Worm (Caenorhabditis elegans) whole organism, L2 larva: Measurements from ENCODE around the gene K02E10.5.

Source experiments
- C34F6.9 ChIP-seq: fragments of 150-350 bp; optimal IDR thresholded peaks from 2 replicates; lab custom pipeline; 2014; ENCODE audit warnings: missing biosample characterization, missing genetic modification characterization
- F13H6.1 ChIP-seq: sonication (generic microtip); optimal IDR thresholded peaks from 2 replicates; lab custom pipeline; 2016; ENCODE audit warnings: missing genetic modification characterization, missing compliant biosample characterization
- R02D3.7 ChIP-seq: fragments of 150-350 bp; optimal IDR thresholded peaks from 2 replicates; lab custom pipeline; 2014; ENCODE audit warnings: missing biosample characterization, missing genetic modification characterization
- Y55F3AM.14 ChIP-seq: fragments of 200-800 bp; sonication (Bioruptor generic); optimal IDR thresholded peaks from 2 replicates; lab custom pipeline; 2018; ENCODE audit warnings: mild to moderate bottlenecking, missing genetic modification characterization, missing compliant biosample characterization
- ZK546.5 ChIP-seq: sonication (generic microtip); optimal IDR thresholded peaks from 2 replicates; lab custom pipeline; 2017; ENCODE audit warnings: missing biosample characterization, missing genetic modification characterization
- alr-1 ChIP-seq: fragments of 150-350 bp; optimal IDR thresholded peaks from 2 replicates; lab custom pipeline; 2014; ENCODE audit warnings: missing biosample characterization, missing genetic modification characterization
- aly-2 ChIP-seq: fragments of 150-350 bp; optimal IDR thresholded peaks from 2 replicates; lab custom pipeline; 2014; ENCODE audit warnings: missing biosample characterization, missing genetic modification characterization
- ama-1 ChIP-seq: fragments of 150-350 bp; optimal IDR thresholded peaks from 2 replicates; lab custom pipeline; 2018; ENCODE audit warnings: inconsistent platforms
- blmp-1 ChIP-seq: sonication (generic microtip); optimal IDR thresholded peaks from 2 replicates; lab custom pipeline; 2017; ENCODE audit warnings: missing genetic modification characterization, mild to moderate bottlenecking, missing compliant biosample characterization, antibody characterized with exemption, moderate library complexity; ENCODE audit not compliant: insufficient read depth
- ceh-16 ChIP-seq: fragments of 150-350 bp; optimal IDR thresholded peaks from 2 replicates; lab custom pipeline; 2014; ENCODE audit warnings: missing biosample characterization, missing genetic modification characterization
- ceh-82 ChIP-seq: fragments of 150-350 bp; optimal IDR thresholded peaks from 2 replicates; lab custom pipeline; 2014; ENCODE audit warnings: missing biosample characterization, missing genetic modification characterization
- crh-2 ChIP-seq: sonication (generic microtip); optimal IDR thresholded peaks from 2 replicates; lab custom pipeline; 2017; ENCODE audit warnings: missing biosample characterization, missing genetic modification characterization
- dmd-4 ChIP-seq: sonication (generic microtip); optimal IDR thresholded peaks from 2 replicates; lab custom pipeline; 2017; ENCODE audit warnings: missing biosample characterization, missing genetic modification characterization
- elt-1 ChIP-seq: fragments of 150-350 bp; optimal IDR thresholded peaks from 2 replicates; lab custom pipeline; 2014; ENCODE audit warnings: missing biosample characterization, missing genetic modification characterization
- fos-1 ChIP-seq: fragments of 150-350 bp; optimal IDR thresholded peaks from 2 replicates; lab custom pipeline; 2014; ENCODE audit warnings: missing biosample characterization, missing genetic modification characterization
- gmeb-1 ChIP-seq: fragments of 150-350 bp; optimal IDR thresholded peaks from 2 replicates; lab custom pipeline; 2014; ENCODE audit warnings: missing biosample characterization, missing genetic modification characterization
- lin-39 ChIP-seq: fragments of 150-350 bp; optimal IDR thresholded peaks from 2 replicates; lab custom pipeline; 2014; ENCODE audit warnings: missing biosample characterization, missing genetic modification reagents, missing genetic modification characterization
- mab-5 ChIP-seq: fragments of 150-350 bp; optimal IDR thresholded peaks from 2 replicates; lab custom pipeline; 2014; ENCODE audit warnings: missing biosample characterization, missing genetic modification characterization
- mbf-1 ChIP-seq: sonication (generic microtip); optimal IDR thresholded peaks from 2 replicates; lab custom pipeline; 2017; ENCODE audit warnings: missing biosample characterization, missing genetic modification characterization
- mdl-1 ChIP-seq, 2 experiments: fragments of 150-350 bp in 1 of 2; sonication (generic microtip) in 1 of 2; optimal IDR thresholded peaks; 2 replicates each; lab custom pipeline; 2017; ENCODE audit warnings: missing biosample characterization in 2 of 2, missing genetic modification characterization in 2 of 2
- nhr-10 ChIP-seq: sonication (generic microtip); optimal IDR thresholded peaks from 2 replicates; lab custom pipeline; 2017; ENCODE audit warnings: missing biosample characterization, missing genetic modification characterization
- nhr-11 ChIP-seq: fragments of 150-350 bp; optimal IDR thresholded peaks from 2 replicates; lab custom pipeline; 2014; ENCODE audit warnings: missing biosample characterization, missing genetic modification characterization
- nhr-12 ChIP-seq: fragments of 150-350 bp; optimal IDR thresholded peaks from 2 replicates; lab custom pipeline; 2014; ENCODE audit warnings: missing biosample characterization, missing genetic modification characterization
- nhr-129 ChIP-seq: fragments of 150-350 bp; optimal IDR thresholded peaks from 2 replicates; lab custom pipeline; 2014; ENCODE audit warnings: missing biosample characterization, missing genetic modification characterization
- nhr-21 ChIP-seq: fragments of 150-350 bp; optimal IDR thresholded peaks from 2 replicates; lab custom pipeline; 2014; ENCODE audit warnings: missing biosample characterization, missing genetic modification characterization
- nhr-25 ChIP-seq: fragments of 150-350 bp; sonication (generic microtip); optimal IDR thresholded peaks from 3 replicates; lab custom pipeline; 2014; ENCODE audit warnings: missing biosample characterization, missing genetic modification characterization
- nhr-6 ChIP-seq: fragments of 150-350 bp; optimal IDR thresholded peaks from 2 replicates; lab custom pipeline; 2014; ENCODE audit warnings: missing biosample characterization, missing genetic modification characterization
- nhr-77 ChIP-seq: fragments of 150-350 bp; optimal IDR thresholded peaks from 2 replicates; lab custom pipeline; 2014; ENCODE audit warnings: missing biosample characterization, missing genetic modification characterization
- peb-1 ChIP-seq: fragments of 150-350 bp; optimal IDR thresholded peaks from 2 replicates; lab custom pipeline; 2014; ENCODE audit warnings: missing biosample characterization, missing genetic modification characterization
- sem-4 ChIP-seq: fragments of 150-350 bp; optimal IDR thresholded peaks from 2 replicates; lab custom pipeline; 2014; ENCODE audit warnings: missing biosample characterization, missing genetic modification reagents, missing genetic modification characterization
- skn-1 ChIP-seq: sonication (generic microtip); optimal IDR thresholded peaks from 2 replicates; lab custom pipeline; 2017; ENCODE audit warnings: missing biosample characterization, missing genetic modification characterization
- sma-9 ChIP-seq, 2 experiments: fragments of 150-350 bp in 1 of 2; sonication (generic microtip) in 1 of 2; optimal IDR thresholded peaks; 2 replicates each; lab custom pipeline; 2014 to 2016; ENCODE audit warnings: missing genetic modification characterization in 2 of 2, mild to moderate bottlenecking in 1 of 2, missing biosample characterization in 1 of 2, missing compliant biosample characterization in 1 of 2, missing genetic modification reagents in 1 of 2, moderate library complexity in 1 of 2
- snpc-4 ChIP-seq: fragments of 150-350 bp; optimal IDR thresholded peaks from 2 replicates; lab custom pipeline; 2014; ENCODE audit warnings: missing biosample characterization, missing genetic modification characterization
- unc-39 ChIP-seq: fragments of 150-350 bp; optimal IDR thresholded peaks from 2 replicates; lab custom pipeline; 2014; ENCODE audit warnings: missing biosample characterization, missing genetic modification characterization
- unc-55 ChIP-seq: fragments of 150-350 bp; sonication (generic microtip); optimal IDR thresholded peaks from 3 replicates; lab custom pipeline; 2014; ENCODE audit warnings: missing biosample characterization, missing genetic modification reagents, missing genetic modification characterization
- unc-62 ChIP-seq: fragments of 150-350 bp; optimal IDR thresholded peaks from 2 replicates; lab custom pipeline; 2014; ENCODE audit warnings: missing biosample characterization, missing genetic modification reagents, missing genetic modification characterization
- zag-1 ChIP-seq: fragments of 150-350 bp; optimal IDR thresholded peaks from 2 replicates; lab custom pipeline; 2014; ENCODE audit warnings: missing biosample characterization, missing genetic modification characterization
- ztf-1 ChIP-seq: fragments of 200-800 bp; sonication (Bioruptor generic); conservative IDR thresholded peaks from 2 replicates; pipeline ENCODE4 v1.3.6; 2022; ENCODE audit warnings: missing genetic modification characterization, missing compliant biosample characterization
- ztf-4 ChIP-seq: fragments of 150-350 bp; optimal IDR thresholded peaks from 2 replicates; lab custom pipeline; 2014; ENCODE audit warnings: missing biosample characterization, missing genetic modification characterization

K02E10.5 gene

DNA sequence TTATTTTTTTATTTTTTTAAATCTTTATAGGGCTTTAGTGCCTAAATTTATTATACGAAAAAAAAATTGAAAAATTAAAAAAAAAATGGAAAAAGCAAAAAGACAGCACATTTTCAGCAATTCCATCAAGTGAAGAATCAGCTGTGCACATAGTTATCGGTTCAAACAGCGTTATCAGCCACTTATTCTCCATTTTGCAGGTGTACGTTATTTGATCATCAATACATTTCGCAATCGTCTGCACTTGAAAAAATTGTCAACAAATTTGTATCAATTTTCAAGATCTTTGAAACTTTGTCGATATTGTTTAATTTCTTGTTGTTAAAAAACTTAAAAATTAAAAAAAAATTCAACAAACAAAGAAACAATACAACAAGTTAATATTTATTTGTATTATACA, 39.0 kb downstream of the K02E10.5 start:
- TF ChIP-seq mbf-1 (tag; lab: Kevin White, UChicago) (no peak), fos-1 (tag; lab: Kevin White, UChicago) (peak; percentile 81), gmeb-1 (tag; lab: Kevin White, UChicago) (peak; percentile 16)

DNA sequence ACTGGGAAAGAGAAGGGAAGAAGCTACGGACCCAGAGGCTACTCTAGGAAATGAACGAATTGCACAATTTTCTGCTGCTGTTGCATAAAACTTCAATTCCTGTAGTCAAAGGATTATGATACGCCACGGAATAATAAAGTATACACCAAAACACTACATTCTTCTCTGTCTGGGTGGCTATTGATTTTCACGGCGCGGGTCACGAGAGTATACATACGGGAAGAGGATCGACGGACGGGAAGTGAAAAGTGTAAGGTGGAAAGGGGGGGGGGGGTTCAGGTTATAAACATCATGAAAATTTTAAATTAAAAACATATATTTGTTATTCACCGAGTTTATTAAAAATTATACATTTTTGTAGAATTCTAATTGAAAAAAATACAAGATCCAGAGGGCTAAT, 39.4 kb downstream of the K02E10.5 start:
- TF ChIP-seq unc-62, result no peak
- TF ChIP-seq nhr-129 (tag; lab: Kevin White, UChicago), result peak; percentile 4
- TF ChIP-seq unc-55 (GFP tag; lab: Kevin White, UChicago), result peak; percentile 17

DNA sequence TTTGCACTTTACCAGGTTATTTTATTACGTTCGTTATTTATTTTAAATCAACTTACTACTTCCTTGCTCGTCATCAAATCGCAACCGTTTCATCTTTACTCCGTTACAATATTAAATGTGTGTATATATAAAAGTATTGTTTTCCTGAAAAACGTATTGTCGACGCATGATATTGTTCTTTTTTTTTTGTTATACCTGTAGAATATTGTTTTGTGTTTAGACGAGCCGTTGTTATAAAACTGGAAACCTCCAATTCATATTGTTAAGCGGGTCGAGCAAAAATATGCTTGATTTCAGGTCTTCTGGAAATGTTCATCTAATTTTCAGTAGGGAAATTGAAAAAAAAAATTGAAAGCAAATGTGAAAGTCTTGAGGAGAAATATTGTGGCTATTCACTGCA, 39.9 kb downstream of the K02E10.5 start, which contains the start of gene gid-2:
TSS of gene gid-2 (minus strand) at position 101 of the 400 bp plus-strand sequence.
- no peak for TF ChIP-seq sem-4
- peak; percentile 5 for TF ChIP-seq C34F6.9

DNA sequence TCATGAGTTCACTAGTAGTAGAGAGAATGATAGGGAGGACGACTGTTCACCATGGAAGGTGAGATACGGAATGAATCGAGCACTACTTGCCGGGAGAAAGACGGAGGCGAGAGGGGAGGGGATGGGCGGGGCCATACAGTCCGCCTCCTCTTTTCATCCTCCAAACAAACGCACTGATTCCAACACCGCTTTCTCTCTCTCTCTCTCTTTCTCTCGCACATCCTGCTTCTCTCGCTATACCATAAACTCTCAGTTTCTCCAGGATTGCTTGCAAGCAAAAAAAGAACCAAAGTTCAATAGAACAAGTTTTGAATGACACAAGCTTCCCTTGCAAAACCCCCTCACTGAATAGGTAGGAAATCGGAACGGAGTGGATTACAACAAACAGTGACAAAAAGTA, 43.4 kb downstream of the K02E10.5 start:
- TF ChIP-seq C34F6.9 (no peak), dmd-4 (tag; lab: Kevin White, UChicago) (no peak), nhr-77 (no peak), mbf-1 (tag; lab: Kevin White, UChicago) (no peak), unc-62 (no peak), sem-4 (no peak), snpc-4 (tag; lab: Kevin White, UChicago) (no peak), mdl-1 (tag; optimal IDR thresholded peaks at IDR 0.05; lab: Kevin White, UChicago) (no peak), aly-2 (tag; lab: Kevin White, UChicago) (no peak), gmeb-1 (tag; lab: Kevin White, UChicago) (no peak), ceh-82 (no peak), lin-39 (tag; lab: Kevin White, UChicago) (no peak), blmp-1 (tag; lab: Kevin White, UChicago) (no peak)
- TF ChIP-seq, all 48 proteins: peak for 0

DNA sequence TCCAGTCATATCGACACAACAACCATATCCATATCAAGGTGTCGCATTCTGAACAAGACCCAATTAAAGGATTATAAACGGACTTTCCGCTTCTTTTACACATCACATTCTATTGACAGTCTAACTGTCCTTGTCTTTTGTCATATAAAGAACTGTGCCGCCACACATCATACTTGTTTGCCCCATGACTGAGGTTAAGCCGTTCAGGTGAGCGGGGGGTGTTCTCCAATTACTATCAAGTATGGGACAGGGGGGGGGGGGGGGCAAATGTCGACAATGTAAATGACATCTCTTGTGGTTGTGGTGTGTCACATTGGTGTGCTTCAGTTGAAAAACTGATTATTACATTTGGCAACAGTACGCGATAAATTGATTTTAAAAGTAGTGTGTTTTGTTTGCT, 44.9 kb downstream of the K02E10.5 start:
- no peak for TF ChIP-seq sma-9 (GFP tag; optimal IDR thresholded peaks at IDR 0.05; lab: Kevin White, UChicago)
- no peak for TF ChIP-seq sma-9 (tag; optimal IDR thresholded peaks at IDR 0.05; lab: Kevin White, UChicago)
- no peak for TF ChIP-seq unc-62
- no peak for TF ChIP-seq nhr-10
- TF ChIP-seq ZK546.5 (tag; lab: Kevin White, UChicago), result no peak
- no peak for TF ChIP-seq ceh-16 (tag; lab: Kevin White, UChicago)
- TF ChIP-seq C34F6.9, result no peak
- TF ChIP-seq nhr-25 (tag; lab: Kevin White, UChicago), result no peak
- TF ChIP-seq ztf-4 (tag; lab: Kevin White, UChicago), result no peak
- no peak for TF ChIP-seq ceh-82
- no peak for TF ChIP-seq elt-1 (tag; lab: Kevin White, UChicago)
- TF ChIP-seq skn-1 (tag; lab: Kevin White, UChicago), result no peak
- no peak for TF ChIP-seq ztf-1
- no peak for TF ChIP-seq R02D3.7 (tag; lab: Kevin White, UChicago)
- no peak for TF ChIP-seq blmp-1 (tag; lab: Kevin White, UChicago)
- no peak for TF ChIP-seq peb-1 (tag; lab: Kevin White, UChicago)
- no peak for TF ChIP-seq nhr-11
- no peak for TF ChIP-seq unc-39 (tag; lab: Kevin White, UChicago)
- no peak for TF ChIP-seq lin-39 (tag; lab: Kevin White, UChicago)
- TF ChIP-seq, all 48 proteins: peak for 0

DNA sequence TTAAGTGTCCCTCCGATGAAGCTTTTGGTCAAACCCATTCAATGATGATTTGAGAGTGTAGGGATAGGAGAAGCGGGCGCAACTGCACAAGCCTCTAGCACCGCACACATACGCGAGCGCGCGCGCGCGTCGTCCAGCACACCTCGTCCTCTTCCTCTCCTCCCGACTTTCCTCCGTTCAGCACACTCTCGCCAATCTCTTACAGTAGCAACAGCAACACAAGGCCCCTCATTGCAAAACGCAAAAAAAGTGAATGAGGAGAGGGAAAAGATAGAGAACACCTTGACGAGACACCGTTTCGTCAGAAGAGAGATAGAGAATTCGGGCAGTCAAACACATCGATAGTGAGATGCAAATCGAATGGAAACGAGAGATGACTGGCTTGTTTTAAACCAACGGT, 46.3 kb downstream of the K02E10.5 start:
- no peak for TF ChIP-seq lin-39 (tag; lab: Kevin White, UChicago)
- peak; percentile 30 for TF ChIP-seq sem-4
- peak; percentile 36 for TF ChIP-seq blmp-1 (tag; lab: Kevin White, UChicago)
- TF ChIP-seq gmeb-1 (tag; lab: Kevin White, UChicago), result no peak
- no peak for TF ChIP-seq aly-2 (tag; lab: Kevin White, UChicago)
- TF ChIP-seq nhr-6 (tag; lab: Kevin White, UChicago), result peak; percentile 9
- no peak for TF ChIP-seq ama-1 (lab: Kevin White, UChicago)
- peak; percentile 93 for TF ChIP-seq fos-1 (tag; lab: Kevin White, UChicago)
- no peak for TF ChIP-seq nhr-12
- TF ChIP-seq crh-2 (tag; lab: Kevin White, UChicago), result peak; percentile 40
- TF ChIP-seq nhr-21, result peak; percentile 38
- no peak for TF ChIP-seq ZK546.5 (tag; lab: Kevin White, UChicago)
- no peak for TF ChIP-seq Y55F3AM.14 (GFP tag; lab: Kevin White, UChicago)
- TF ChIP-seq ztf-1, result no peak
- peak; percentile 7 for TF ChIP-seq ceh-16 (tag; lab: Kevin White, UChicago)
- no peak for TF ChIP-seq snpc-4 (tag; lab: Kevin White, UChicago)
- no peak for TF ChIP-seq zag-1 (tag; lab: Kevin White, UChicago)
- peak; percentile 80 for TF ChIP-seq nhr-129 (tag; lab: Kevin White, UChicago)
- no peak for TF ChIP-seq skn-1 (tag; lab: Kevin White, UChicago)
- TF ChIP-seq nhr-11, result no peak
- TF ChIP-seq sma-9 (GFP tag; optimal IDR thresholded peaks at IDR 0.05; lab: Kevin White, UChicago), result peak; percentile 14
- TF ChIP-seq sma-9 (tag; optimal IDR thresholded peaks at IDR 0.05; lab: Kevin White, UChicago), result no peak
- no peak for TF ChIP-seq mab-5 (tag; lab: Kevin White, UChicago)
- no peak for TF ChIP-seq ztf-4 (tag; lab: Kevin White, UChicago)
- TF ChIP-seq R02D3.7 (tag; lab: Kevin White, UChicago), result no peak
- TF ChIP-seq peb-1 (tag; lab: Kevin White, UChicago), result no peak
- no peak for TF ChIP-seq ceh-82
- peak; percentile 78 for TF ChIP-seq F13H6.1
- TF ChIP-seq alr-1 (tag; lab: Kevin White, UChicago), result no peak
- peak; percentile 59 for TF ChIP-seq C34F6.9
- no peak for TF ChIP-seq nhr-77
- TF ChIP-seq elt-1 (tag; lab: Kevin White, UChicago), result no peak
